3 worm cellular contexts compared by ENCODE assay signal in genomic region chrX:13977439-13978118, ce11.
TF ChIP-seq lines count a peak whose summit lies in the region.

Gene F48F7.6, plus strand, starts transcription at chrX:13977829.

TF ChIP-seq in whole organism, L2 larva, 48 proteins besides CTCF, POLR2A, EP300 and RAD21 (continued from another document):
- TF ChIP-seq nhr-129 (tag; optimal IDR thresholded peaks at IDR 0.05; lab: Kevin White, UChicago): peak; percentile 75
- TF ChIP-seq alr-1 (tag; optimal IDR thresholded peaks at IDR 0.05; lab: Kevin White, UChicago): no peak
- no peak for TF ChIP-seq nhr-10 (tag; optimal IDR thresholded peaks at IDR 0.05; lab: Kevin White, UChicago)
- peak; percentile 14 for TF ChIP-seq gmeb-1 (tag; optimal IDR thresholded peaks at IDR 0.05; lab: Kevin White, UChicago)
- TF ChIP-seq ceh-82 (tag; optimal IDR thresholded peaks at IDR 0.05; lab: Kevin White, UChicago): no peak
- no peak for TF ChIP-seq sma-9 (GFP tag; optimal IDR thresholded peaks at IDR 0.05; lab: Kevin White, UChicago)
- no peak for TF ChIP-seq sma-9 (tag; optimal IDR thresholded peaks at IDR 0.05; lab: Kevin White, UChicago)
- no peak for TF ChIP-seq nhr-25 (tag; optimal IDR thresholded peaks at IDR 0.05; lab: Kevin White, UChicago)
- no peak for TF ChIP-seq ztf-1 (GFP tag; conservative IDR thresholded peaks at IDR 0.05; lab: Robert Waterston, UW)
- TF ChIP-seq ama-1 (optimal IDR thresholded peaks at IDR 0.05; lab: Kevin White, UChicago): peak; percentile 1
- TF ChIP-seq lsy-2 (tag; optimal IDR thresholded peaks at IDR 0.05; lab: Kevin White, UChicago): peak in 1 of 2 experiments; percentile 54
- peak; percentile 13 for TF ChIP-seq snpc-4 (tag; optimal IDR thresholded peaks at IDR 0.05; lab: Kevin White, UChicago)
- TF ChIP-seq egl-27 (tag; optimal IDR thresholded peaks at IDR 0.05; lab: Kevin White, UChicago): no peak
- TF ChIP-seq R02D3.7 (tag; optimal IDR thresholded peaks at IDR 0.05; lab: Kevin White, UChicago): no peak
- no peak for TF ChIP-seq nhr-77 (tag; optimal IDR thresholded peaks at IDR 0.05; lab: Kevin White, UChicago)
- TF ChIP-seq zag-1 (tag; optimal IDR thresholded peaks at IDR 0.05; lab: Kevin White, UChicago): no peak
- no peak for TF ChIP-seq blmp-1 (tag; optimal IDR thresholded peaks at IDR 0.05; lab: Kevin White, UChicago; ENCODE audit: insufficient read depth)
- TF ChIP-seq crh-2 (tag; optimal IDR thresholded peaks at IDR 0.05; lab: Kevin White, UChicago): peak; percentile 28
- no peak for TF ChIP-seq mab-5 (tag; optimal IDR thresholded peaks at IDR 0.05; lab: Kevin White, UChicago)
- peak in 1 of 2 experiments; percentile 34 for TF ChIP-seq mdl-1 (tag; optimal IDR thresholded peaks at IDR 0.05; lab: Kevin White, UChicago)
- TF ChIP-seq fos-1 (tag; optimal IDR thresholded peaks at IDR 0.05; lab: Kevin White, UChicago): peak; percentile 16
- no peak for TF ChIP-seq unc-62 (GFP tag; optimal IDR thresholded peaks at IDR 0.05; lab: Kevin White, UChicago)
- TF ChIP-seq sma-3 (GFP tag; optimal IDR thresholded peaks at IDR 0.05; lab: Kevin White, UChicago): no peak
- peak; percentile 8 for TF ChIP-seq sem-4 (tag; optimal IDR thresholded peaks at IDR 0.05; lab: Kevin White, UChicago)

TF ChIP-seq in whole organism, L4 larva, 104 proteins besides CTCF, POLR2A, EP300 and RAD21 (continued from another document):
- TF ChIP-seq unc-62 (GFP tag; optimal IDR thresholded peaks at IDR 0.05 in 1 of 2; lab: Kevin White, UChicago) (peak in 1 of 2 experiments; percentile 98), unc-62 (tag; optimal IDR thresholded peaks at IDR 0.05; lab: Kevin White, UChicago) (no peak), hmg-1.1 (GFP tag; IDR thresholded peaks at IDR 0.05; lab: Robert Waterston, UW) (peak; percentile 62), nhr-41 (GFP tag; IDR thresholded peaks at IDR 0.05; lab: Robert Waterston, UW) (no peak), mdl-1 (tag; optimal IDR thresholded peaks at IDR 0.05; lab: Kevin White, UChicago) (peak in 1 of 2 experiments; percentile 72)

TF ChIP-seq in whole organism, late embryonic, 69 proteins besides CTCF, POLR2A, EP300 and RAD21 (continued from another document):
- TF ChIP-seq sdc-2 (tag; optimal IDR thresholded peaks at IDR 0.05; lab: Kevin White, UChicago) (peak; percentile 14), tbx-2 (tag; optimal IDR thresholded peaks at IDR 0.05; lab: Kevin White, UChicago) (peak; percentile 54), dmd-4 (tag; optimal IDR thresholded peaks at IDR 0.05; lab: Kevin White, UChicago; ENCODE audit: borderline replicate concordance) (no peak), hlh-6 (tag; optimal IDR thresholded peaks at IDR 0.05; lab: Kevin White, UChicago) (no peak), pag-3 (tag; optimal IDR thresholded peaks at IDR 0.05; lab: Kevin White, UChicago; ENCODE audit: borderline replicate concordance) (no peak), K09A11.1 (tag; optimal IDR thresholded peaks at IDR 0.05; lab: Kevin White, UChicago; ENCODE audit: insufficient read depth) (no peak), ceh-14 (tag; optimal IDR thresholded peaks at IDR 0.05; lab: Kevin White, UChicago) (peak; percentile 20), mec-3 (tag; optimal IDR thresholded peaks at IDR 0.05; lab: Kevin White, UChicago; ENCODE audit: borderline replicate concordance) (no peak)
